Fruit fly (Drosophila melanogaster): Measurements from ENCODE around the gene LpR1.

LpR1 gene

DNA sequence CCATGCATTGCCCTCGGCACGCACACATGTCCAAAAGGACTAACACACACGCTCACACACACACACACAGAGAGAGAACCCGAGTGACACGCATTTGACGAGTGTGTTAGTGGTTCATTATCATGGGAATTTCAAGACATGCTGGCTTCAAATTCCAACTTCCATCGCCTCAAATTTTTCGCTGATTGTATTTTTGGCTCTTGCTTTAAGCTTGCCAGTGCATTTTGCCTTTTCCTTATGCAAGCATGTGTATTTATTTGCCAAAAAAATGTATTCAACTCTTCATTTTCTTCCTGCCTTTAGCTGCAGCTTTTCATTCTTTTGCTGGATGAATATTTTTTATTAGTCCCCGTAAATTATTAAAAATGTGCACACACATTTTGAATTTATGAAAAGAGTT, 39.1 kb downstream of the LpR1 start:
- no peak for TF ChIP-seq EcR (GFP tag; optimal IDR thresholded peaks at IDR 0.05)
- no peak for TF ChIP-seq CG8478 (optimal IDR thresholded peaks at IDR 0.05)
- TF ChIP-seq pan (optimal IDR thresholded peaks at IDR 0.05), result no peak

DNA sequence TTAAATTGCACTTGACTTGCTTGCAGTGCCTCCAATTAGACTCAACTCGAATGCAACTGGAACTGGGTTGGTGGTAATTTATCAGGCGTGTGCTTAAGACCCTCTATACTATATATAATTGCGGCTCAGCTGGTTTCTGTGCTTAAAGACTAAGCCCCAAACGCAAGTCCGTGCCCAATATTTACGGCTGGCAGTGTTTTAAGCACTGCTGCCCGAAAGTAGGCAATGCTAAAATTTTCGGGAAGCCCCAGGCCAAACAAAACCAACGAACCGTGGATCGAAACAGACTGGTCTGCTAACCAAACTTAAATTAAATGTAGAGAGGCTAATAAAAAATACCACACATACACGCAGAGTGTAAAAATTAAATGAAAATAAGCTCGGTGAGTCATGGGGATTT, 41.9 kb downstream of the LpR1 start:
- TF ChIP-seq pan (optimal IDR thresholded peaks at IDR 0.05) (no peak), Dll (optimal IDR thresholded peaks at IDR 0.05) (no peak), psq (optimal IDR thresholded peaks at IDR 0.05) (no peak), CG8478 (optimal IDR thresholded peaks at IDR 0.05) (no peak), EcR (GFP tag; optimal IDR thresholded peaks at IDR 0.05) (no peak), usp (GFP tag; optimal IDR thresholded peaks at IDR 0.05) (no peak)

DNA sequence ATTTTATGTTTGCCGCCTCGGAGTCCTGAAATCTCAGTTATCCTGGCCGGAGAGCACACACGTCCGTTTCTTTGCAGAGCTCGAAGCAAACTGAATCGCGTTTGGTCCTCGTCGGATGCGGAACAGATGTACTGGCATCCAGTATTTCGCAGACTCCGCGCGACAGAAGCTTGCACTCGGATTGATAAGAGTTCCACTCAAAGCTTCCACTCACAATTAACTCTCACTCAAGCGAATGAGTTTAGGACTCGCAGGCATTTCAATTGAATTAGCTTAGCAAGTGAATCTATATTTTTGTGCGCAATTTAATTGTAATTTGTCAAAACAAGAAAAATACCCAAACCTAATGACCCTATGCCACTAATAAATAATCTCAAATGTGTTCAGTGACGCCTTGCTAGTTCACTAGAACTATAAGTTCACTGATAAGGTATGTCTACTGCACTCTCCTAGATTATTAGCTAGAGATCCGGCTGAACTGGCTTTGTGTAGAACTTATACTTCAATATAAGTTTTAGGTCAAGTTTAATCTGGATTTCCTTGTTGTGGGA, 42.8 kb downstream of the LpR1 start:
- no peak for TF ChIP-seq pan (optimal IDR thresholded peaks at IDR 0.05)
- no peak for TF ChIP-seq EcR (GFP tag; optimal IDR thresholded peaks at IDR 0.05)
- no peak for TF ChIP-seq Dll (optimal IDR thresholded peaks at IDR 0.05)
- no peak for TF ChIP-seq usp (GFP tag; optimal IDR thresholded peaks at IDR 0.05)
- TF ChIP-seq psq (optimal IDR thresholded peaks at IDR 0.05), result no peak
- no peak for TF ChIP-seq CG8478 (optimal IDR thresholded peaks at IDR 0.05)

DNA sequence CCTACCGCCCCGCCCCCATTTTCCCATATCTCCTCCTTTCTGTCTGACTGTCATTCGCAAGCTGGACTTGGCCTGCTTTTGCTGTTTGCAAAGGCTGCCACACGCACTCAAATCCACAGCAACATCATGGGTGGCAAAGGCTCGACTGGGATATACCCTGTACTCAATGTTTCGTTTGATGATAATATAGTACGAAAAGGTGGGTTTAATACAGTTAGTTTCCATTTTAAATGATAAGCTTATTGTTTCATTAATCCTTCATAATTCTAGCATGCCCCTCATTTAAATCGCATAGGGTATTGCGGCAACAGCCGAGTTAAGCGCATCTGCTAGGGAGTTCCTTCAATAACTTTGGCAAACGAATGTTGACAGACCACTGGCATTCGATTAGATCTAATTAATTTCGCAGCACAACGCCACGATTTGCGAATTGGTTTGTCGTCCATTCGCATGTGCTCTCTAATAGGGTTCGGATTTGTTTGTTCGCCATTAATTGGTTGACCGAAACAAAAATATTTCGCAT, 68.7 kb downstream of the LpR1 start:
- TF ChIP-seq pan (optimal IDR thresholded peaks at IDR 0.05) (no peak), Dll (optimal IDR thresholded peaks at IDR 0.05) (no peak), EcR (GFP tag; optimal IDR thresholded peaks at IDR 0.05) (no peak), psq (optimal IDR thresholded peaks at IDR 0.05) (no peak), CG8478 (optimal IDR thresholded peaks at IDR 0.05) (no peak), usp (GFP tag; optimal IDR thresholded peaks at IDR 0.05) (no peak)

Data from whole organism.